Fruit fly (Drosophila melanogaster) Kc167 (cell line): ENCODE data around the gene CG1998.

Experiments used
- Myc ChIP-seq: fragments of >200 bp; optimal IDR thresholded peaks from 2 replicates; lab custom pipeline; 2017; ENCODE audit warnings: missing external identifiers
- h ChIP-seq: fragments of >200 bp; optimal IDR thresholded peaks from 3 replicates; lab custom pipeline; 2018; ENCODE audit warnings: missing external identifiers

DNA sequence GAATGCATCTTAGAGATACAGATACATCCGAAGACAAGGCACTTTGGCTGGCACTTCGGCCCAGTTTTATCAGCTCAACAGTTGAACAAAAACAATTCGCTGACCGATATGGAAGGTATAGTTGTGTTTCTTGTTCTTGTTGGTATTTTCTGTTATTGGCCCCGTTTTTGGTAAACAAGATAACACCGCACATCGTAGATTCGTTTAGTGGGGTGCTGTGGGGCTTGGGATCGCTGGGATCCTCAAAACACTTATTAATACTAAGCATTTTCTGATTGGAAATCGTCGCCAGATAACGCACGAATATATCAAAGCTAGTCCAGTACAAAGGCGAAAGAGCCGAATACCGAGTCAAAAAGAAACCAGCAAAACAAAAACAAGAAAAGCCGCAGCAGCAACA lies 9.3 kb downstream of the CG1998 start:
- no peak for TF ChIP-seq h
- TF ChIP-seq Myc = no peak
